Fruit fly (Drosophila melanogaster) whole organism, embryonic: ENCODE results near the gene ich.

ENCODE experiments used
- Atf3 ChIP-seq: fragments of 200-800 bp; sonication (Bioruptor generic); optimal IDR thresholded peaks from 3 replicates; lab custom pipeline; 2016; ENCODE audit warnings: missing biosample characterization, missing genetic modification characterization
- CG11695 ChIP-seq: fragments of 200-800 bp; sonication (Bioruptor generic); IDR thresholded peaks from 3 replicates; pipeline ENCODE4 v1.3.6; 2022; ENCODE audit warnings: missing biosample characterization, missing genetic modification characterization
- CG14710 ChIP-seq: fragments of 200-800 bp; sonication (Bioruptor generic); optimal IDR thresholded peaks from 3 replicates; lab custom pipeline; 2019; ENCODE audit warnings: missing biosample characterization, mild to moderate bottlenecking, missing genetic modification characterization, moderate library complexity
- CG17568 ChIP-seq: fragments of 200-800 bp; sonication (Bioruptor generic); optimal IDR thresholded peaks from 2 replicates; lab custom pipeline; 2018; ENCODE audit warnings: missing biosample characterization, mild to moderate bottlenecking, missing genetic modification characterization, moderate library complexity
- CG1832 ChIP-seq: fragments of 200-800 bp; sonication (Bioruptor generic); optimal IDR thresholded peaks from 2 replicates; lab custom pipeline; 2017; ENCODE audit warnings: missing biosample characterization, mild to moderate bottlenecking, missing genetic modification characterization, inconsistent platforms
- CG2678 ChIP-seq: fragments of 200-800 bp; sonication (Bioruptor generic); optimal IDR thresholded peaks from 3 replicates; lab custom pipeline; 2019; ENCODE audit warnings: missing biosample characterization, mild to moderate bottlenecking, missing genetic modification characterization, moderate library complexity
- CG2712 ChIP-seq: fragments of 200-800 bp; optimal IDR thresholded peaks from 3 replicates; lab custom pipeline; 2019; ENCODE audit warnings: missing biosample characterization, mild to moderate bottlenecking, missing genetic modification characterization, moderate library complexity
- CG2875 ChIP-seq: fragments of 200-800 bp; sonication (Bioruptor generic); optimal IDR thresholded peaks from 2 replicates; lab custom pipeline; 2017; ENCODE audit warnings: missing biosample characterization, mild to moderate bottlenecking, missing genetic modification characterization, missing genetic modification reagents
- CG31441 ChIP-seq: fragments of 200-800 bp; sonication (Bioruptor generic); IDR thresholded peaks from 2 replicates; pipeline ENCODE4 v1.3.6; 2022; ENCODE audit warnings: missing biosample characterization, missing genetic modification characterization
- CG3995 ChIP-seq: fragments of 200-800 bp; sonication (Bioruptor generic); optimal IDR thresholded peaks from 3 replicates; lab custom pipeline; 2016; ENCODE audit warnings: missing biosample characterization, missing genetic modification characterization
- CG4328 ChIP-seq: fragments of 200-800 bp; sonication (Bioruptor generic); optimal IDR thresholded peaks from 3 replicates; lab custom pipeline; 2017; ENCODE audit warnings: missing biosample characterization, missing genetic modification reagents, missing genetic modification characterization
- CG4424 ChIP-seq: fragments of 200-800 bp; sonication (Bioruptor generic); optimal IDR thresholded peaks from 3 replicates; lab custom pipeline; 2016; ENCODE audit warnings: missing biosample characterization, missing genetic modification characterization
- CG4730 ChIP-seq: fragments of 200-800 bp; sonication (Bioruptor generic); IDR thresholded peaks from 2 replicates; pipeline ENCODE4 v1.3.6; 2022; ENCODE audit warnings: missing biosample characterization, missing genetic modification characterization
- CG6791 ChIP-seq: fragments of 200-800 bp; sonication (Bioruptor generic); IDR thresholded peaks from 3 replicates; pipeline ENCODE4 v1.3.6; 2022; ENCODE audit warnings: missing biosample characterization, missing genetic modification characterization; ENCODE audit not compliant: partially characterized antibody
- D ChIP-seq, 2 experiments: fragments of 200-800 bp in 1 of 2; fragments of >200 bp in 1 of 2; sonication (Bioruptor generic) in 1 of 2; optimal IDR thresholded peaks; 2 replicates in 1 of 2; 3 replicates in 1 of 2; lab custom pipeline; 2017; ENCODE audit warnings: mild to moderate bottlenecking in 1 of 2, missing biosample characterization in 1 of 2, missing genetic modification characterization in 1 of 2, missing genetic modification reagents in 1 of 2
- Dfd ChIP-seq, 2 experiments: fragments of >200 bp; optimal IDR thresholded peaks; 2 replicates each; lab custom pipeline; 2017; ENCODE audit warnings: missing biosample characterization in 2 of 2, missing genetic modification characterization in 2 of 2
- Drgx ChIP-seq: fragments of 200-800 bp; sonication (Bioruptor generic); IDR thresholded peaks from 2 replicates; pipeline ENCODE4 v1.3.6; 2022; ENCODE audit warnings: missing biosample characterization, missing genetic modification characterization
- Eip74EF ChIP-seq, 2 experiments: fragments of 200-800 bp in 1 of 2; fragments of >200 bp in 1 of 2; sonication (Bioruptor generic) in 1 of 2; optimal IDR thresholded peaks; 2 replicates each; lab custom pipeline; 2017 to 2019; ENCODE audit warnings: missing biosample characterization in 2 of 2, missing genetic modification characterization in 2 of 2, mild to moderate bottlenecking in 1 of 2, moderate library complexity in 1 of 2
- Gug ChIP-seq: fragments of 200-800 bp; sonication (Bioruptor generic); IDR thresholded peaks from 4 replicates; pipeline ENCODE4 v1.3.6; 2022; ENCODE audit warnings: missing biosample characterization, missing genetic modification characterization
- HmgZ ChIP-seq: fragments of 200-800 bp; sonication (Bioruptor generic); optimal IDR thresholded peaks from 2 replicates; lab custom pipeline; 2018; ENCODE audit warnings: missing biosample characterization, mild to moderate bottlenecking, missing genetic modification characterization
- Hr3 ChIP-seq: fragments of 200-800 bp; sonication (Bioruptor generic); optimal IDR thresholded peaks from 3 replicates; lab custom pipeline; 2016; ENCODE audit warnings: missing biosample characterization, missing genetic modification characterization
- Hsf ChIP-seq: fragments of 200-800 bp; sonication (Bioruptor generic); optimal IDR thresholded peaks from 3 replicates; lab custom pipeline; 2016; ENCODE audit warnings: missing biosample characterization, missing genetic modification characterization
- Lpt ChIP-seq: fragments of >200 bp; optimal IDR thresholded peaks from 2 replicates; lab custom pipeline; 2018; ENCODE audit warnings: missing biosample characterization, missing genetic modification characterization
- Mrtf ChIP-seq: fragments of 200-800 bp; sonication (Bioruptor generic); IDR thresholded peaks from 3 replicates; pipeline ENCODE4 v1.3.6; 2022; ENCODE audit warnings: missing biosample characterization, missing genetic modification characterization
- Rx ChIP-seq: fragments of 200-800 bp; sonication (Bioruptor generic); IDR thresholded peaks from 2 replicates; pipeline ENCODE4 v1.3.6; 2022; ENCODE audit warnings: missing biosample characterization, missing genetic modification characterization
- Spps ChIP-seq: fragments of 200-800 bp; sonication (Bioruptor generic); optimal IDR thresholded peaks from 2 replicates; lab custom pipeline; 2018; ENCODE audit warnings: missing biosample characterization, mild to moderate bottlenecking, missing genetic modification characterization
- ab ChIP-seq: fragments of 200-800 bp; sonication (Bioruptor generic); optimal IDR thresholded peaks from 2 replicates; lab custom pipeline; 2016; ENCODE audit warnings: missing biosample characterization, missing genetic modification characterization
- abd-A ChIP-seq: fragments of 200-800 bp; sonication (Bioruptor generic); optimal IDR thresholded peaks from 3 replicates; lab custom pipeline; 2019; ENCODE audit warnings: missing biosample characterization, mild to moderate bottlenecking, missing genetic modification characterization, moderate library complexity
- ase ChIP-seq: fragments of 200-800 bp; sonication (Bioruptor generic); IDR thresholded peaks from 3 replicates; pipeline ENCODE4 v1.3.6; 2022; ENCODE audit warnings: missing biosample characterization, missing genetic modification characterization
- crp ChIP-seq, 2 experiments: fragments of 200-800 bp; sonication (Bioruptor generic); optimal IDR thresholded peaks; 2 replicates in 1 of 2; 3 replicates in 1 of 2; lab custom pipeline; 2017; ENCODE audit warnings: missing biosample characterization in 2 of 2, missing genetic modification characterization in 2 of 2, mild to moderate bottlenecking in 1 of 2, moderate library complexity in 1 of 2
- disco-r ChIP-seq: fragments of 200-800 bp; sonication (Bioruptor generic); optimal IDR thresholded peaks from 2 replicates; lab custom pipeline; 2016; ENCODE audit warnings: missing biosample characterization, missing genetic modification characterization
- esg ChIP-seq: fragments of 200-800 bp; sonication (Bioruptor generic); conservative IDR thresholded peaks from 2 replicates; pipeline ENCODE4 v1.3.6; 2022; ENCODE audit warnings: missing biosample characterization, missing genetic modification characterization
- exex ChIP-seq: fragments of 200-800 bp; sonication (Bioruptor generic); optimal IDR thresholded peaks from 4 replicates; lab custom pipeline; 2018; ENCODE audit warnings: missing biosample characterization, mild to moderate bottlenecking, missing genetic modification characterization, moderate library complexity
- gt ChIP-seq: fragments of 200-800 bp; sonication (Bioruptor generic); IDR thresholded peaks from 2 replicates; pipeline ENCODE4 v1.3.6; 2022; ENCODE audit warnings: missing biosample characterization, missing genetic modification characterization
- hkb ChIP-seq, 2 experiments: fragments of 200-800 bp in 1 of 2; fragments of >200 bp in 1 of 2; sonication (Bioruptor generic) in 1 of 2; IDR thresholded peaks in 1 of 2; optimal IDR thresholded peaks in 1 of 2; 2 replicates each; pipeline versions ENCODE4 v1.3.6 to Lab custom; 2017 to 2022; ENCODE audit warnings: missing biosample characterization in 1 of 2, missing genetic modification characterization in 1 of 2
- insv ChIP-seq, 2 experiments: fragments of 200-800 bp; sonication (Bioruptor generic); optimal IDR thresholded peaks; 3 replicates each; lab custom pipeline; 2016 to 2018; ENCODE audit warnings: missing biosample characterization in 2 of 2, missing genetic modification characterization in 2 of 2
- lov ChIP-seq, 2 experiments: fragments of 200-800 bp in 1 of 2; fragments of >200 bp in 1 of 2; sonication (Bioruptor generic) in 1 of 2; IDR thresholded peaks in 1 of 2; optimal IDR thresholded peaks in 1 of 2; 2 replicates in 1 of 2; 3 replicates in 1 of 2; pipeline versions ENCODE4 v1.3.6 to Lab custom; 2017 to 2022; ENCODE audit warnings: missing biosample characterization in 1 of 2, missing genetic modification characterization in 1 of 2
- nerfin-1 ChIP-seq: fragments of 200-800 bp; sonication (Bioruptor generic); optimal IDR thresholded peaks from 3 replicates; lab custom pipeline; 2019; ENCODE audit warnings: missing biosample characterization, mild to moderate bottlenecking, missing genetic modification characterization, moderate library complexity
- prd ChIP-seq, 3 experiments: fragments of >200 bp in 2 of 3; fragments of 200-800 bp in 1 of 3; sonication (Bioruptor generic) in 1 of 3; optimal IDR thresholded peaks in 2 of 3; IDR thresholded peaks in 1 of 3; 2 replicates in 2 of 3; 3 replicates in 1 of 3; pipeline versions ENCODE4 v1.3.6 to Lab custom; 2017 to 2022; ENCODE audit warnings: missing biosample characterization in 1 of 3, missing genetic modification characterization in 1 of 3
- repo ChIP-seq: fragments of 200-800 bp; sonication (Bioruptor generic); optimal IDR thresholded peaks from 2 replicates; lab custom pipeline; 2016; ENCODE audit warnings: missing biosample characterization, missing genetic modification characterization
- sens-2 ChIP-seq: fragments of 200-800 bp; sonication (Bioruptor generic); IDR thresholded peaks from 2 replicates; pipeline ENCODE4 v1.3.6; 2022; ENCODE audit warnings: missing biosample characterization, missing genetic modification characterization
- shn ChIP-seq: fragments of 200-800 bp; sonication (Bioruptor generic); optimal IDR thresholded peaks from 3 replicates; lab custom pipeline; 2016; ENCODE audit warnings: missing biosample characterization, missing genetic modification characterization
- slp2 ChIP-seq: fragments of 200-800 bp; sonication (Bioruptor generic); optimal IDR thresholded peaks from 2 replicates; lab custom pipeline; 2016; ENCODE audit warnings: missing biosample characterization, missing genetic modification characterization
- tap ChIP-seq: fragments of 200-800 bp; optimal IDR thresholded peaks from 3 replicates; lab custom pipeline; 2019; ENCODE audit warnings: missing biosample characterization, mild to moderate bottlenecking, missing genetic modification characterization, moderate library complexity
- tna ChIP-seq: fragments of 200-800 bp; sonication (Bioruptor generic); IDR thresholded peaks from 2 replicates; pipeline ENCODE4 v1.3.6; 2022; ENCODE audit warnings: missing biosample characterization, missing genetic modification characterization; ENCODE audit not compliant: partially characterized antibody
- ttk ChIP-seq: fragments of 200-800 bp; sonication (Bioruptor generic); IDR thresholded peaks from 2 replicates; pipeline ENCODE4 v2.1.2; 2022; ENCODE audit warnings: missing biosample characterization, missing genetic modification characterization
- tx ChIP-seq: fragments of 200-800 bp; sonication (Bioruptor generic); optimal IDR thresholded peaks from 2 replicates; lab custom pipeline; 2016; ENCODE audit warnings: missing biosample characterization, missing genetic modification characterization

Gene ich

DNA sequence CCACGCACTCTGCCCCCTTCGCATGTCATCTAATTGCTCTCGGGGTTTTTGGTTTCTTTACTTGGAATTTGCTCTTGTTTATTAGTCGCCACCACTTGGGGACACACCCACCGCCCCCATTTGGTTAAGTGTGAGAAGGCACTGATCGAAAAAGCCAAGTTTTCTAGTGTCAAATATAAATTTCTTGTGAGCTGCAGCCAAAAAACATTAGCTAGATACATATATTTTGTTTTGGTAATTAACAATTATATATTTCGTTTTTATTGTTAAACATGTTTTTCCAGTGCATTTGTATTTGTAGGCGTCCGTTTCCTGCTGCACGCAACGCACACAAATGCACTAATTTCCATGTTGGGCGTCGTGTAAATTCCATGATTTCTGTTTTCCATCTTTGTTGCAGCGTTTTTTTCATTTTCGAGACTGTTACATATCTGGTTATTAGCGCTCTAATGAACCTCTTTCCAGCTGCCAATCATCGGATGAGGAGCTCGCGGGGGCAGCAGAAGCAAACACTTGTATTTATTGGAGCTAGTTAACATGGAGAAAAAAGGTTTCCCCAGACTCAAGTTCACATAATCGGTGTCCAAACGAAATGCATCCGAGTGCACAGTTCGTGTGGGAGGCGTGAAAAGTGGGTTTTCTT, 42.6 kb downstream of the ich start (continued):
- TF ChIP-seq nerfin-1 (peak; percentile 1), CG11695 (no peak), insv (GFP tag; optimal IDR thresholded peaks at IDR 0.05; lab: Kevin White, UChicago) (no peak), shn (no peak), CG6791 (no peak), Spps (tag; lab: Kevin White, UChicago) (peak; percentile 24), CG2678 (tag; lab: Kevin White, UChicago) (peak; percentile 59), tap (tag; lab: Kevin White, UChicago) (no peak), CG1832 (GFP tag; lab: Kevin White, UChicago) (no peak), abd-A (tag; lab: Kevin White, UChicago) (no peak), Dfd (GFP tag; optimal IDR thresholded peaks at IDR 0.05; lab: Kevin White, UChicago) (no peak), hkb (optimal IDR thresholded peaks at IDR 0.05; lab: Kevin White, UChicago) (no peak), hkb (GFP tag; IDR thresholded peaks at IDR 0.05; lab: Robert Waterston, UW) (no peak), CG14710 (tag; lab: Kevin White, UChicago) (peak; percentile 19), slp2 (GFP tag; lab: Kevin White, UChicago) (no peak), tx (GFP tag; lab: Kevin White, UChicago) (no peak), Drgx (GFP tag; lab: Robert Waterston, UW) (peak; percentile 66), Gug (peak; percentile 28; the same call in 2 of the 4 replicates), Hsf (GFP tag; lab: Kevin White, UChicago) (no peak), CG17568 (no peak), prd (optimal IDR thresholded peaks at IDR 0.05; lab: Kevin White, UChicago) (no peak), prd (GFP tag; IDR thresholded peaks at IDR 0.05; lab: Robert Waterston, UW) (peak; percentile 66; the same call in 2 of the 3 replicates), repo (no peak), disco-r (GFP tag; lab: Kevin White, UChicago) (no peak), CG4730 (GFP tag; lab: Robert Waterston, UW) (peak; percentile 43; the same call in 1 of the 2 replicates), CG2875 (GFP tag; lab: Kevin White, UChicago) (no peak), CG3995 (no peak), Lpt (GFP tag; lab: Kevin White, UChicago) (no peak), exex (no peak), Mrtf (GFP tag; lab: Robert Waterston, UW) (0 out of 3 replicates have a peak, but pooled peaks have one; percentile 19), Eip74EF (GFP tag; optimal IDR thresholded peaks at IDR 0.05; lab: Kevin White, UChicago) (peak in 1 of 2 experiments; percentile 57), HmgZ (no peak), CG4328 (GFP tag; lab: Kevin White, UChicago) (no peak), lov (optimal IDR thresholded peaks at IDR 0.05; lab: Kevin White, UChicago) (no peak), lov (GFP tag; IDR thresholded peaks at IDR 0.05; lab: Robert Waterston, UW) (peak; percentile 77; the same call in 2 of the 3 replicates), CG31441 (GFP tag; lab: Robert Waterston, UW) (peak; percentile 72), Hr3 (GFP tag; lab: Kevin White, UChicago) (no peak), Atf3 (GFP tag; lab: Kevin White, UChicago) (no peak), D (optimal IDR thresholded peaks at IDR 0.05; lab: Kevin White, UChicago) (no peak), D (GFP tag; optimal IDR thresholded peaks at IDR 0.05; lab: Kevin White, UChicago) (peak; percentile 53), CG4424 (GFP tag; lab: Kevin White, UChicago) (no peak), ase (GFP tag; lab: Robert Waterston, UW) (peak; percentile 39; the same call in 1 of the 3 replicates), ab (no peak), crp (GFP tag; optimal IDR thresholded peaks at IDR 0.05; lab: Kevin White, UChicago) (no peak), gt (GFP tag; lab: Robert Waterston, UW) (no peak), ttk (GFP tag; lab: Robert Waterston, UW) (peak; percentile 63), tna (GFP tag; lab: Robert Waterston, UW) (no peak), CG2712 (tag; lab: Kevin White, UChicago) (peak; percentile 62), Rx (GFP tag; lab: Robert Waterston, UW) (peak; percentile 69; the same call in 1 of the 2 replicates), sens-2 (no peak), esg (no peak)
